Worm (Caenorhabditis elegans) whole organism, L4 larva: Measurements from ENCODE around the gene efk-1.

Source experiments
- Y5F2A.4 ChIP-seq: fragments of 200-800 bp; sonication (Bioruptor generic); optimal IDR thresholded peaks from 2 replicates; lab custom pipeline; 2018; ENCODE audit warnings: mild to moderate bottlenecking, missing genetic modification characterization, missing compliant biosample characterization
- ceh-28 ChIP-seq: fragments of 150-350 bp; optimal IDR thresholded peaks from 2 replicates; lab custom pipeline; 2014; ENCODE audit warnings: missing biosample characterization, missing genetic modification reagents, missing genetic modification characterization
- ceh-82 ChIP-seq: sonication (generic microtip); optimal IDR thresholded peaks from 2 replicates; lab custom pipeline; 2017; ENCODE audit warnings: missing biosample characterization, missing genetic modification characterization
- lin-15B ChIP-seq: fragments of 150-350 bp; sonication (generic microtip); optimal IDR thresholded peaks from 3 replicates; lab custom pipeline; 2014; ENCODE audit warnings: missing biosample characterization, missing genetic modification characterization
- mep-1 ChIP-seq: fragments of 150-350 bp; sonication (generic microtip); optimal IDR thresholded peaks from 3 replicates; lab custom pipeline; 2014; ENCODE audit warnings: missing biosample characterization, missing genetic modification characterization
- nhr-28 ChIP-seq: fragments of 150-350 bp; optimal IDR thresholded peaks from 2 replicates; lab custom pipeline; 2014; ENCODE audit warnings: missing biosample characterization, missing genetic modification characterization
- snpc-4 ChIP-seq: fragments of 150-350 bp; optimal IDR thresholded peaks from 2 replicates; lab custom pipeline; 2014; ENCODE audit warnings: missing biosample characterization, missing genetic modification characterization
- unc-62 ChIP-seq, 3 experiments: fragments of 150-350 bp in 1 of 3; sonication (generic microtip); optimal IDR thresholded peaks in 2 of 3; peaks in 1 of 3; 1 replicate in 1 of 3; 2 replicates in 2 of 3; lab custom pipeline; 2014 to 2017; ENCODE audit warnings: missing biosample characterization in 3 of 3, missing genetic modification characterization in 3 of 3, missing genetic modification reagents in 3 of 3, missing genotype in 1 of 3
- zag-1 ChIP-seq: fragments of 150-350 bp; optimal IDR thresholded peaks from 2 replicates; lab custom pipeline; 2014; ENCODE audit warnings: missing biosample characterization, missing genetic modification characterization
- ztf-7 ChIP-seq: fragments of 150-350 bp; optimal IDR thresholded peaks from 2 replicates; lab custom pipeline; 2014; ENCODE audit warnings: missing biosample characterization, missing genetic modification characterization

- TF ChIP-seq mep-1 (tag; lab: Kevin White, UChicago): no peak
- no peak for TF ChIP-seq nhr-28 (tag; lab: Kevin White, UChicago)
- TF ChIP-seq unc-62 (GFP tag; optimal IDR thresholded peaks at IDR 0.05 in 1 of 2; lab: Kevin White, UChicago): no peak
- TF ChIP-seq unc-62 (tag; optimal IDR thresholded peaks at IDR 0.05; lab: Kevin White, UChicago): no peak
- no peak for TF ChIP-seq ztf-7
- no peak for TF ChIP-seq zag-1 (tag; lab: Kevin White, UChicago)
- no peak for TF ChIP-seq ceh-82 (tag; lab: Kevin White, UChicago)
- no peak for TF ChIP-seq snpc-4
- TF ChIP-seq lin-15B: no peak
- no peak for TF ChIP-seq Y5F2A.4 (GFP tag; lab: Kevin White, UChicago)
- no peak for TF ChIP-seq ceh-28
Observed at ce11 chrIII:6208984-6209383, 40.6 kb upstream of the efk-1 start, which contains the start of gene C23G10.1.
